Worm (Caenorhabditis elegans) whole organism, L2 larva: ENCODE data around the gene samt-1.
A peak's percentile ranks its signal among the peaks of the same experiment; 100 is the strongest.

ENCODE experiments used
- C34F6.9 ChIP-seq: fragments of 150-350 bp; optimal IDR thresholded peaks from 2 replicates; lab custom pipeline; 2014; ENCODE audit warnings: missing biosample characterization, missing genetic modification characterization
- F13H6.1 ChIP-seq: sonication (generic microtip); optimal IDR thresholded peaks from 2 replicates; lab custom pipeline; 2016; ENCODE audit warnings: missing genetic modification characterization, missing compliant biosample characterization
- Y55F3AM.14 ChIP-seq: fragments of 200-800 bp; sonication (Bioruptor generic); optimal IDR thresholded peaks from 2 replicates; lab custom pipeline; 2018; ENCODE audit warnings: mild to moderate bottlenecking, missing genetic modification characterization, missing compliant biosample characterization
- alr-1 ChIP-seq: fragments of 150-350 bp; optimal IDR thresholded peaks from 2 replicates; lab custom pipeline; 2014; ENCODE audit warnings: missing biosample characterization, missing genetic modification characterization
- ama-1 ChIP-seq: fragments of 150-350 bp; optimal IDR thresholded peaks from 2 replicates; lab custom pipeline; 2018; ENCODE audit warnings: inconsistent platforms
- ceh-16 ChIP-seq: fragments of 150-350 bp; optimal IDR thresholded peaks from 2 replicates; lab custom pipeline; 2014; ENCODE audit warnings: missing biosample characterization, missing genetic modification characterization
- ceh-82 ChIP-seq: fragments of 150-350 bp; optimal IDR thresholded peaks from 2 replicates; lab custom pipeline; 2014; ENCODE audit warnings: missing biosample characterization, missing genetic modification characterization
- crh-2 ChIP-seq: sonication (generic microtip); optimal IDR thresholded peaks from 2 replicates; lab custom pipeline; 2017; ENCODE audit warnings: missing biosample characterization, missing genetic modification characterization
- dmd-4 ChIP-seq: sonication (generic microtip); optimal IDR thresholded peaks from 2 replicates; lab custom pipeline; 2017; ENCODE audit warnings: missing biosample characterization, missing genetic modification characterization
- egl-27 ChIP-seq: sonication (generic microtip); optimal IDR thresholded peaks from 3 replicates; lab custom pipeline; 2017; ENCODE audit warnings: missing biosample characterization, missing genetic modification reagents, missing genetic modification characterization
- elt-3 ChIP-seq: sonication (generic microtip); optimal IDR thresholded peaks from 2 replicates; lab custom pipeline; 2017; ENCODE audit warnings: missing biosample characterization, missing genetic modification characterization
- fos-1 ChIP-seq: fragments of 150-350 bp; optimal IDR thresholded peaks from 2 replicates; lab custom pipeline; 2014; ENCODE audit warnings: missing biosample characterization, missing genetic modification characterization
- gmeb-1 ChIP-seq: fragments of 150-350 bp; optimal IDR thresholded peaks from 2 replicates; lab custom pipeline; 2014; ENCODE audit warnings: missing biosample characterization, missing genetic modification characterization
- lin-11 ChIP-seq: fragments of 150-350 bp; sonication (generic microtip); optimal IDR thresholded peaks from 2 replicates; lab custom pipeline; 2014; ENCODE audit warnings: missing biosample characterization, missing genetic modification characterization, inconsistent platforms, mixed read lengths
- lin-13 ChIP-seq: fragments of 150-350 bp; optimal IDR thresholded peaks from 2 replicates; lab custom pipeline; 2014; ENCODE audit warnings: missing biosample characterization, missing genetic modification reagents, missing genetic modification characterization
- lsy-2 ChIP-seq, 2 experiments: fragments of 150-350 bp in 1 of 2; sonication (generic microtip) in 1 of 2; optimal IDR thresholded peaks; 2 replicates each; lab custom pipeline; 2014 to 2017; ENCODE audit warnings: missing biosample characterization in 2 of 2, missing genetic modification characterization in 2 of 2
- mab-5 ChIP-seq: fragments of 150-350 bp; optimal IDR thresholded peaks from 2 replicates; lab custom pipeline; 2014; ENCODE audit warnings: missing biosample characterization, missing genetic modification characterization
- mbf-1 ChIP-seq: sonication (generic microtip); optimal IDR thresholded peaks from 2 replicates; lab custom pipeline; 2017; ENCODE audit warnings: missing biosample characterization, missing genetic modification characterization
- mdl-1 ChIP-seq, 2 experiments: fragments of 150-350 bp in 1 of 2; sonication (generic microtip) in 1 of 2; optimal IDR thresholded peaks; 2 replicates each; lab custom pipeline; 2017; ENCODE audit warnings: missing biosample characterization in 2 of 2, missing genetic modification characterization in 2 of 2
- nhr-10 ChIP-seq: sonication (generic microtip); optimal IDR thresholded peaks from 2 replicates; lab custom pipeline; 2017; ENCODE audit warnings: missing biosample characterization, missing genetic modification characterization
- nhr-12 ChIP-seq: fragments of 150-350 bp; optimal IDR thresholded peaks from 2 replicates; lab custom pipeline; 2014; ENCODE audit warnings: missing biosample characterization, missing genetic modification characterization
- nhr-129 ChIP-seq: fragments of 150-350 bp; optimal IDR thresholded peaks from 2 replicates; lab custom pipeline; 2014; ENCODE audit warnings: missing biosample characterization, missing genetic modification characterization
- nhr-21 ChIP-seq: fragments of 150-350 bp; optimal IDR thresholded peaks from 2 replicates; lab custom pipeline; 2014; ENCODE audit warnings: missing biosample characterization, missing genetic modification characterization
- nhr-23 ChIP-seq: fragments of 150-350 bp; optimal IDR thresholded peaks from 2 replicates; lab custom pipeline; 2014; ENCODE audit warnings: missing biosample characterization, missing genetic modification reagents, missing genetic modification characterization
- nhr-25 ChIP-seq: fragments of 150-350 bp; sonication (generic microtip); optimal IDR thresholded peaks from 3 replicates; lab custom pipeline; 2014; ENCODE audit warnings: missing biosample characterization, missing genetic modification characterization
- nhr-6 ChIP-seq: fragments of 150-350 bp; optimal IDR thresholded peaks from 2 replicates; lab custom pipeline; 2014; ENCODE audit warnings: missing biosample characterization, missing genetic modification characterization
- peb-1 ChIP-seq: fragments of 150-350 bp; optimal IDR thresholded peaks from 2 replicates; lab custom pipeline; 2014; ENCODE audit warnings: missing biosample characterization, missing genetic modification characterization
- sma-9 ChIP-seq, 2 experiments: fragments of 150-350 bp in 1 of 2; sonication (generic microtip) in 1 of 2; optimal IDR thresholded peaks; 2 replicates each; lab custom pipeline; 2014 to 2016; ENCODE audit warnings: missing genetic modification characterization in 2 of 2, mild to moderate bottlenecking in 1 of 2, missing biosample characterization in 1 of 2, missing compliant biosample characterization in 1 of 2, missing genetic modification reagents in 1 of 2, moderate library complexity in 1 of 2
- snpc-4 ChIP-seq: fragments of 150-350 bp; optimal IDR thresholded peaks from 2 replicates; lab custom pipeline; 2014; ENCODE audit warnings: missing biosample characterization, missing genetic modification characterization
- unc-39 ChIP-seq: fragments of 150-350 bp; optimal IDR thresholded peaks from 2 replicates; lab custom pipeline; 2014; ENCODE audit warnings: missing biosample characterization, missing genetic modification characterization
- unc-55 ChIP-seq: fragments of 150-350 bp; sonication (generic microtip); optimal IDR thresholded peaks from 3 replicates; lab custom pipeline; 2014; ENCODE audit warnings: missing biosample characterization, missing genetic modification reagents, missing genetic modification characterization
- unc-62 ChIP-seq: fragments of 150-350 bp; optimal IDR thresholded peaks from 2 replicates; lab custom pipeline; 2014; ENCODE audit warnings: missing biosample characterization, missing genetic modification reagents, missing genetic modification characterization
- zag-1 ChIP-seq: fragments of 150-350 bp; optimal IDR thresholded peaks from 2 replicates; lab custom pipeline; 2014; ENCODE audit warnings: missing biosample characterization, missing genetic modification characterization
- ztf-1 ChIP-seq: fragments of 200-800 bp; sonication (Bioruptor generic); conservative IDR thresholded peaks from 2 replicates; pipeline ENCODE4 v1.3.6; 2022; ENCODE audit warnings: missing genetic modification characterization, missing compliant biosample characterization
- ztf-11 ChIP-seq: sonication (generic microtip); optimal IDR thresholded peaks from 2 replicates; lab custom pipeline; 2017; ENCODE audit warnings: missing biosample characterization, missing genetic modification characterization
- ztf-4 ChIP-seq: fragments of 150-350 bp; optimal IDR thresholded peaks from 2 replicates; lab custom pipeline; 2014; ENCODE audit warnings: missing biosample characterization, missing genetic modification characterization

samt-1 gene

DNA sequence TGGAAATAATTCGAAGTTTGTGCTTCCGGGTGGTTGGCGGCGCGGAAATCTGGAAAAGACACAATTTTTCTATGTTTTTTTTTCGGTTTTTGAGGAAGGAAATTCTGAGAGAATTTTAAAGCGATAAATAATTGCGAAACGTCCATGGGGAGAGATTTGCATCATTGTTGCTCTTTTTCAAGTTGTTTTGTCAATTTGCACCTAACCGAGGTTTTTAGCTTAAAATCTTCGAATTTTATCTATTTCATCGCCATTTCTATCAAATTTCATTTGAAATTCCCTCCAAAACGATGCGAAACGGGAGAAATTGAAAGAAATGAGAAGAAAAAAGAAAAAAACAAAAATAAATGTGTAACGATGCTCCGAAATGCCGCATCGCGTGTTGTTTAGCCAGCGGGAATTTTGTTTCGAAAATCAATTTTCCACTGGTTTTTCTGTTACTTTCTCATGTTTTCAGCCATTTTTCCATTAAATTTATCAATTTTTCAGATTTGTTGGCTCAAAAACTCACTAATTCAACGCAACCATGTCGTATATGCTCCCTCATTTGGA lies 40.7 kb upstream of the samt-1 start, which contains the start of the genes nprt-1 and dib-1:
Gene nprt-1 (minus strand): TSS at position 51 of the 552 bp plus-strand sequence.
Gene dib-1 (plus strand): TSS at position 482 of the 552 bp plus-strand sequence.
- TF ChIP-seq nhr-6 (tag; lab: Kevin White, UChicago) = peak; percentile 12
- peak; percentile 21 for TF ChIP-seq sma-9 (GFP tag; optimal IDR thresholded peaks at IDR 0.05; lab: Kevin White, UChicago)
- no peak for TF ChIP-seq sma-9 (tag; optimal IDR thresholded peaks at IDR 0.05; lab: Kevin White, UChicago)
- peak; percentile 87 for TF ChIP-seq unc-55 (GFP tag; lab: Kevin White, UChicago)
- TF ChIP-seq ceh-82 (tag; lab: Kevin White, UChicago) = no peak
- peak; percentile 86 for TF ChIP-seq gmeb-1
- peak; percentile 71 for TF ChIP-seq C34F6.9 (tag; lab: Kevin White, UChicago)
- peak; percentile 3 for TF ChIP-seq fos-1
- peak; percentile 7 for TF ChIP-seq nhr-21 (tag; lab: Kevin White, UChicago)
- no peak for TF ChIP-seq mab-5
- TF ChIP-seq nhr-25 = peak; percentile 35
- TF ChIP-seq mdl-1 (tag; optimal IDR thresholded peaks at IDR 0.05; lab: Kevin White, UChicago) = no peak
- peak; percentile 52 to 79 for TF ChIP-seq lsy-2 (tag; optimal IDR thresholded peaks at IDR 0.05; lab: Kevin White, UChicago)
- no peak for TF ChIP-seq ztf-11 (tag; lab: Kevin White, UChicago)
- peak; percentile 73 for TF ChIP-seq lin-13 (GFP tag; lab: Kevin White, UChicago)
- TF ChIP-seq crh-2 (tag; lab: Kevin White, UChicago) = peak; percentile 64
- TF ChIP-seq nhr-129 = peak; percentile 64
- TF ChIP-seq, all 48 proteins: peak for 12

DNA sequence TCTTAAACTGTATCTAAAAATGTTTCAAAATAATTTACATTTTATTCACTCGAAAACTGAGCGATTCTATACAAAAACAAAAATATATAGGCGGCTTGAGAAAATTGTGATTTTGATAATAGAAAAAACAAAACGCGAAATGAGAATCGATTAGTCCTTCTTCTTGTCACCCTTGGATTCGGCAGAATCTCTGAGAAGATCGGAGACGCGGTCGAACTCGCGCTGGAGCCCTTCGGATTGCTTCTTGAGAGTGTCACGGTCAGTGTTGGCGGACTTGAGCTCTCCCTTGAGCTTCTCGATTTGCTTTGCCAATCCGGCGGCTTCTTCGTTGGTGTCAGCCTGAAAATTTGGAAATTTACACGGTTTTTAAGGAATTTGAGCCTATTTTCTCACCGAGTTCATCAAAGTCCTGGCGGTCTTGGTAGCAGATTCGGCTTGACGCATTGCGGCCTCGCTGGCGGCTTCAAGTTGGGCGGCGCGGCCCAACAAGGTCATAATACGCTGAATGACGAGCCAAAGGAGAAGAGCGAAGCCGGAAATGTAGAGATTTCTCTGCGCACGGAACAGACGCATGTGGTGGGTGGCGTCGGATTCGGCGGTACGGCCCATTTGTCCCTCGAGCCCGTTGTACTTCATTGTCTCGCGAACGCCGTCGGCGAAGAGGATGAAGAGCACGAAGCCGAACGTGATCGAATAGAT lies 39.5 kb upstream of the samt-1 start:
- TF ChIP-seq lin-11 (tag; lab: Kevin White, UChicago) = no peak
- no peak for TF ChIP-seq mbf-1
- no peak for TF ChIP-seq snpc-4
- no peak for TF ChIP-seq mab-5
- no peak for TF ChIP-seq egl-27
- TF ChIP-seq ceh-16 (tag; lab: Kevin White, UChicago) = no peak
- TF ChIP-seq alr-1 (tag; lab: Kevin White, UChicago) = no peak
- TF ChIP-seq nhr-12 (tag; lab: Kevin White, UChicago) = no peak
- no peak for TF ChIP-seq peb-1 (tag; lab: Kevin White, UChicago)
- no peak for TF ChIP-seq ztf-1 (GFP tag; lab: Robert Waterston, UW)
- no peak for TF ChIP-seq nhr-23
- TF ChIP-seq ama-1 (lab: Kevin White, UChicago) = no peak
- no peak for TF ChIP-seq ztf-11 (tag; lab: Kevin White, UChicago)
- TF ChIP-seq crh-2 (tag; lab: Kevin White, UChicago) = no peak
- TF ChIP-seq ceh-82 (tag; lab: Kevin White, UChicago) = no peak
- TF ChIP-seq nhr-21 (tag; lab: Kevin White, UChicago) = no peak
- TF ChIP-seq F13H6.1 (tag; lab: Kevin White, UChicago) = no peak
- no peak for TF ChIP-seq unc-62 (GFP tag; lab: Kevin White, UChicago)
- no peak for TF ChIP-seq nhr-10
- TF ChIP-seq mdl-1 (tag; optimal IDR thresholded peaks at IDR 0.05; lab: Kevin White, UChicago) = no peak

DNA sequence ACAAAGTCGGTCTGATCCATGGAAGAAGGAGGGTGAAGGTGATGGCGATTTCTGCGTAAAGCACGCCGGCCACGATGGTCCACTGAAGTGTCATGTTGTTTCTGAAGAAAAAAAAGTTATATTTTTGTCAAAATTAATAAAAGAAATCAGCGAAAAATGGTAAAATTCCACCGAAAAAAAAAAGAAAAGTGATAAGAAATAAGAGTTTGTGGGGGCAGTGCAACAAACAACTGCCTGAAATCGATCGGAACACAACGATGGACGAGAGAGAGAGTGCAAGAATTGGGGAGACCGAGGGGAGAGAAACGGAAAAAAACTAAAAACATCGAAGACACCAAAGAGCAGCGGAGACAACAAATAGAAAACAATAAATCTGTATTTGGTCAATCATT lies 38.8 kb upstream of the samt-1 start, which contains the start of gene Y54G2A.18:
Gene Y54G2A.18 (minus strand): TSS at position 101 of the 392 bp plus-strand sequence.
- TF ChIP-seq unc-55 (GFP tag; lab: Kevin White, UChicago) (no peak), C34F6.9 (tag; lab: Kevin White, UChicago) (peak; percentile 15), crh-2 (tag; lab: Kevin White, UChicago) (no peak)

DNA sequence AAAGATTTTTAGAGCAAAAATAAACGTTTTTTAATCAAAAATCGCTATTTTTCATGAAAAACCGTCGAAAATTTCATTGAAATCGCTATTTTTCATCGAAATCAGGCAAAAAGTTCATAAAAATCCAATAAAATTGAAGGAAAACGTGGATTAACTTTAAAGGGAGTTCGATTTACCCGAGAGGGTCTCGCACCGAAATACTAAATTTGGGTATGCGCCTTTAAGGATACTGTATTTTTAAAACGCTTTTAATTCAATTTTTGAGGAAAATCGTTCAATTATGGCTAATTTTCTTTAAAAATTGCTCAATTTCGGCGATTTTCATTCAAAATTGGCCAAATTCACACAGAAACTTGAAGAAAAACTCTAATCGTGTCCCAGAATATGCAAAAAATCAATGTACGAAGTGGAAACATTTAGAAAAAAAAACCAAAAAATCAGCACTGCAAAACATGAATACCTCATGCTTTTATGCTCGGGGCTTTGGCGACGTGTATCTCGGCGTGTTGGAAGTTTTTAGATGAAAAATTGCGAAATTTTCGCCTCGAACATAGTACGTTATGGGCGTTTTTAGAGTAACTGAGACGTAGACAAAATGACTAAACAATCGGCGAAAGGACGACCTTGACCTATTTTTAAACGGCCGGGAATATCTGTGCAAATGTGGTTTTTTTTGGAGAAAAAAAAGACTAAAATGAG lies 38.3 kb upstream of the samt-1 start:
- no peak for TF ChIP-seq nhr-25
- TF ChIP-seq fos-1 = no peak
- no peak for TF ChIP-seq zag-1 (tag; lab: Kevin White, UChicago)
- TF ChIP-seq mbf-1 = no peak
- TF ChIP-seq peb-1 (tag; lab: Kevin White, UChicago) = no peak
- TF ChIP-seq alr-1 (tag; lab: Kevin White, UChicago) = no peak
- TF ChIP-seq nhr-129 = no peak
- TF ChIP-seq elt-3 = no peak
- TF ChIP-seq ztf-1 (GFP tag; lab: Robert Waterston, UW) = no peak
- TF ChIP-seq Y55F3AM.14 (GFP tag; lab: Kevin White, UChicago) = no peak
- no peak for TF ChIP-seq ztf-4
- TF ChIP-seq ceh-16 (tag; lab: Kevin White, UChicago) = no peak
- TF ChIP-seq crh-2 (tag; lab: Kevin White, UChicago) = no peak
- TF ChIP-seq unc-62 (GFP tag; lab: Kevin White, UChicago) = no peak
- TF ChIP-seq mdl-1 (tag; optimal IDR thresholded peaks at IDR 0.05; lab: Kevin White, UChicago) = no peak
- TF ChIP-seq dmd-4 (tag; lab: Kevin White, UChicago) = no peak
- TF ChIP-seq nhr-6 (tag; lab: Kevin White, UChicago) = no peak
- no peak for TF ChIP-seq egl-27
- no peak for TF ChIP-seq C34F6.9 (tag; lab: Kevin White, UChicago)
- TF ChIP-seq unc-39 (tag; lab: Kevin White, UChicago) = no peak
